Worm (Caenorhabditis elegans) whole organism, L1 larva: ENCODE measurements around the gene catp-7.

Experiments used
- aly-2 ChIP-seq: fragments of 150-350 bp; optimal IDR thresholded peaks from 2 replicates; lab custom pipeline; 2014; ENCODE audit warnings: missing biosample characterization, missing genetic modification characterization
- ceh-8 ChIP-seq: fragments of 200-800 bp; sonication (Bioruptor generic); optimal IDR thresholded peaks from 2 replicates; lab custom pipeline; 2018; ENCODE audit warnings: mild to moderate bottlenecking, missing genetic modification characterization, moderate library complexity, missing compliant biosample characterization
- egl-27 ChIP-seq, 2 experiments: fragments of 150-350 bp in 1 of 2; sonication (generic microtip); optimal IDR thresholded peaks; 3 replicates each; lab custom pipeline; 2017 to 2018; ENCODE audit warnings: missing biosample characterization in 2 of 2, missing genetic modification characterization in 2 of 2, missing genetic modification reagents in 2 of 2
- lin-13 ChIP-seq: fragments of 150-350 bp; optimal IDR thresholded peaks from 2 replicates; lab custom pipeline; 2014; ENCODE audit warnings: missing biosample characterization, missing genetic modification reagents, missing genetic modification characterization
- lin-35 ChIP-seq, 2 experiments: fragments of 150-350 bp; optimal IDR thresholded peaks; 2 replicates each; lab custom pipeline; 2014; ENCODE audit warnings: missing biosample characterization in 2 of 2, missing genetic modification characterization in 2 of 2, missing genetic modification reagents in 2 of 2
- nhr-12 ChIP-seq: sonication (generic microtip); optimal IDR thresholded peaks from 2 replicates; lab custom pipeline; 2017; ENCODE audit warnings: missing biosample characterization, missing genetic modification characterization
- sup-37 ChIP-seq: fragments of 200-800 bp; sonication (Bioruptor generic); optimal IDR thresholded peaks from 2 replicates; lab custom pipeline; 2018; ENCODE audit warnings: mild to moderate bottlenecking, missing genetic modification characterization, missing compliant biosample characterization
- ztf-11 ChIP-seq, 2 experiments: sonication (generic microtip); optimal IDR thresholded peaks; 2 replicates each; lab custom pipeline; 2016 to 2017; ENCODE audit warnings: missing genetic modification characterization in 2 of 2, missing biosample characterization in 1 of 2, missing compliant biosample characterization in 1 of 2

- no peak for TF ChIP-seq lin-13 (GFP tag; lab: Kevin White, UChicago)
- TF ChIP-seq sup-37 (GFP tag; lab: Kevin White, UChicago) = no peak
- TF ChIP-seq nhr-12 = no peak
- TF ChIP-seq egl-27 (tag; optimal IDR thresholded peaks at IDR 0.05; lab: Kevin White, UChicago) = no peak
- TF ChIP-seq ceh-8 (GFP tag; lab: Kevin White, UChicago) = no peak
- no peak for TF ChIP-seq lin-35 (GFP tag; optimal IDR thresholded peaks at IDR 0.05; lab: Kevin White, UChicago)
- TF ChIP-seq ztf-11 (tag; optimal IDR thresholded peaks at IDR 0.05; lab: Kevin White, UChicago) = no peak
- no peak for TF ChIP-seq aly-2
Observed at ce11 chrIV:8617047-8617446, 31.3 kb downstream of the catp-7 start, which contains the start of the genes F42A9.7 and F42A9.3.
